Worm (Caenorhabditis elegans) whole organism, early embryonic: ENCODE measurements around the gene ZK742.3.

Experiments used
- B0310.2 ChIP-seq: sonication (generic microtip); optimal IDR thresholded peaks from 2 replicates; lab custom pipeline; 2016; ENCODE audit warnings: mild to moderate bottlenecking, missing genetic modification characterization, missing compliant biosample characterization
- F13C5.2 ChIP-seq: sonication (generic microtip); optimal IDR thresholded peaks from 2 replicates; lab custom pipeline; 2017; ENCODE audit warnings: mild to moderate bottlenecking, missing genetic modification characterization, inconsistent platforms, missing compliant biosample characterization
- aly-1 ChIP-seq: sonication (generic microtip); optimal IDR thresholded peaks from 2 replicates; lab custom pipeline; 2016; ENCODE audit warnings: missing genetic modification characterization, missing compliant biosample characterization
- ama-1 ChIP-seq: fragments of 150-350 bp; optimal IDR thresholded peaks from 2 replicates; lab custom pipeline; 2014
- ceh-13 ChIP-seq: fragments of 200-800 bp; sonication (Bioruptor generic); optimal IDR thresholded peaks from 2 replicates; lab custom pipeline; 2018; ENCODE audit warnings: mild to moderate bottlenecking, missing genetic modification characterization, missing compliant biosample characterization
- ceh-36 ChIP-seq: sonication (generic microtip); optimal IDR thresholded peaks from 2 replicates; lab custom pipeline; 2016; ENCODE audit warnings: missing genetic modification characterization, inconsistent platforms, missing compliant biosample characterization
- ets-7 ChIP-seq: sonication (generic microtip); optimal IDR thresholded peaks from 2 replicates; lab custom pipeline; 2016; ENCODE audit warnings: missing genotype, missing genetic modification characterization, missing compliant biosample characterization
- flt-1 ChIP-seq: fragments of 200-800 bp; sonication (Bioruptor generic); IDR thresholded peaks from 2 replicates; pipeline ENCODE4 v1.3.6; 2022; ENCODE audit warnings: missing genetic modification characterization, missing compliant biosample characterization
- hmbx-1 ChIP-seq: sonication (generic microtip); optimal IDR thresholded peaks from 2 replicates; lab custom pipeline; 2016; ENCODE audit warnings: mild to moderate bottlenecking, missing genetic modification characterization, missing compliant biosample characterization
- hmg-4 ChIP-seq: fragments of 200-800 bp; sonication (Bioruptor generic); optimal IDR thresholded peaks from 2 replicates; lab custom pipeline; 2018; ENCODE audit warnings: mild to moderate bottlenecking, missing genetic modification characterization, missing compliant biosample characterization
- hnd-1 ChIP-seq: sonication (generic microtip); optimal IDR thresholded peaks from 2 replicates; lab custom pipeline; 2016; ENCODE audit warnings: missing genetic modification characterization, missing compliant biosample characterization
- pes-1 ChIP-seq: fragments of 200-800 bp; sonication (Bioruptor generic); IDR thresholded peaks from 2 replicates; pipeline ENCODE4 v1.3.6; 2022; ENCODE audit warnings: missing genetic modification reagents, missing genetic modification characterization, missing compliant biosample characterization
- scrt-1 ChIP-seq: fragments of 200-800 bp; sonication (Bioruptor generic); IDR thresholded peaks from 2 replicates; pipeline ENCODE4 v1.3.6; 2022; ENCODE audit warnings: missing genetic modification characterization, missing compliant biosample characterization
- sea-1 ChIP-seq: fragments of 200-800 bp; sonication (Bioruptor generic); conservative IDR thresholded peaks from 2 replicates; pipeline ENCODE4 v1.3.6; 2022; ENCODE audit warnings: missing genetic modification characterization, missing compliant biosample characterization
- tbx-11 ChIP-seq: fragments of 200-800 bp; sonication (Bioruptor generic); IDR thresholded peaks from 2 replicates; pipeline ENCODE4 v1.3.6; 2022; ENCODE audit warnings: missing genetic modification characterization, missing compliant biosample characterization
- tbx-37 ChIP-seq: fragments of 200-800 bp; sonication (Bioruptor generic); conservative IDR thresholded peaks from 2 replicates; pipeline ENCODE4 v1.3.6; 2022; ENCODE audit warnings: missing genetic modification reagents, missing genetic modification characterization, missing compliant biosample characterization
- tra-4 ChIP-seq: sonication (generic microtip); optimal IDR thresholded peaks from 2 replicates; lab custom pipeline; 2017; ENCODE audit warnings: missing genetic modification characterization, missing compliant biosample characterization

Gene ZK742.3

DNA sequence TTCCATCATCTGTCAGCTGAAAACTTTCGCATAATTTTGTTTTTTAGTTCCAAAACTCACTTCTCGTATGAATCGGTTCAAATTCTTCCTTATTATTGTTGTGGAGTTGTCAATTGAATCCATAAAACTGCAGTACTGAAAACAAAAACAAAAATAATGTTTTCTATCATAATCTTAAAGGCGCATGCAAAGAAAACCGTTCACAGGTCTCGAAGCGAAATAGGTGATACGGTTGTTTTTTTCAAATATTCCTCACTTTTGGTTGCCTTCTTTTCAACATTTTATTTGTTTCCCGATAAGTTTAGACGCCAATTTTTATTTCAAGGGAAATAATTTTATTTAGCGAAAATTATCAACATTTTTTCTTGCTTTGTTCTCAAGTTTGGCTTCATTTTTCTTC, 6.1 kb downstream of the ZK742.3 start:
- TF ChIP-seq B0310.2 (tag; lab: Kevin White, UChicago): no peak

DNA sequence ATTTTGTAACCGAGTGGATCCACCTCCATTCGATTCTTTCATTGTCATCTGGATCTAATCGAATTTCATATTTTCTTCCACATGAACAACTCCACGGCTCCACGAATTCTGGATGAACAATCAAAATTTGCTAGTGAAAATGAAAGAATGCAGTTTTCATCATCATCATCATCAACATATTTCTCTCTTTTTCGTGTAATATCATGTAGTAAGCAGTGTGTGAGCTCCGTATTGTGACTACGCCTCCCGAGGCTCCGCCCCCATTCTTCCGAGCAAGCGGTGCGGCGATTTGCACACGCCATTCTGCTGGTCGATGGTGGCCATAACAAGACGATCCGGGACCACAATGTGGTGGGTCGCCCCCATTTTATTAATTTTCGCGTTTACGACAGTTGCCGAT, 11.6 kb downstream of the ZK742.3 start, which contains the start of gene ZK742.7:
TSS of gene ZK742.7 (plus strand) at position 301 of the 400 bp plus-strand sequence.
- TF ChIP-seq ceh-36 (no peak), flt-1 (GFP tag; lab: Robert Waterston, UW) (no peak), ceh-13 (GFP tag; lab: Kevin White, UChicago) (no peak), hnd-1 (tag; lab: Kevin White, UChicago) (no peak), sea-1 (GFP tag; lab: Robert Waterston, UW) (no peak)

DNA sequence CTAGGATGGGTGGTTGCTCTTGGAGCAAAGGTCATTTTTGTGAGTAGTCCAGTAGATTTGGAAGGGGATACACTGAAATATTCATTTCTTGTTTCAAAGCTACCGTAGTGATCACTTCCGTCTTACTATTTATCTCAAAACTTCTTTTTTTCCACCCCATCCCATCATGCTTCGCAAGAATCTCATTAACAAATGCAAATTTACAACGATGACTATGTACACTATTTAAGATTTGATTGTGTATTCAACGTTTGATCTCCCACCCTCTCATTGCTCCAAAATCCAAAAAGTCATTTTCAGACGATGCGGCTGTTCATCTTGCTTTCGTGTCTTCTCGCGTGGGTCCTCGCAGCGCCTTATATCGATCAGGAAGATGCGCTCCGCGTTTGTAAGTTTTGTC, 16.6 kb downstream of the ZK742.3 start, which contains the start of gene flp-21:
TSS of gene flp-21 (plus strand) at position 301 of the 400 bp plus-strand sequence.
- no peak for TF ChIP-seq ets-7 (tag; lab: Kevin White, UChicago)
- TF ChIP-seq ceh-36: no peak
- TF ChIP-seq ceh-13 (GFP tag; lab: Kevin White, UChicago): no peak
- TF ChIP-seq hmg-4 (GFP tag; lab: Kevin White, UChicago): no peak
- TF ChIP-seq tbx-37 (GFP tag; lab: Robert Waterston, UW): no peak
- TF ChIP-seq scrt-1 (GFP tag; lab: Robert Waterston, UW): no peak
- TF ChIP-seq F13C5.2 (tag; lab: Kevin White, UChicago): no peak
- TF ChIP-seq tra-4: no peak
- TF ChIP-seq flt-1 (GFP tag; lab: Robert Waterston, UW): no peak
- no peak for TF ChIP-seq aly-1 (tag; lab: Kevin White, UChicago)
- TF ChIP-seq hnd-1 (tag; lab: Kevin White, UChicago): no peak
- no peak for TF ChIP-seq pes-1 (GFP tag; lab: Robert Waterston, UW)
- TF ChIP-seq B0310.2 (tag; lab: Kevin White, UChicago): no peak

DNA sequence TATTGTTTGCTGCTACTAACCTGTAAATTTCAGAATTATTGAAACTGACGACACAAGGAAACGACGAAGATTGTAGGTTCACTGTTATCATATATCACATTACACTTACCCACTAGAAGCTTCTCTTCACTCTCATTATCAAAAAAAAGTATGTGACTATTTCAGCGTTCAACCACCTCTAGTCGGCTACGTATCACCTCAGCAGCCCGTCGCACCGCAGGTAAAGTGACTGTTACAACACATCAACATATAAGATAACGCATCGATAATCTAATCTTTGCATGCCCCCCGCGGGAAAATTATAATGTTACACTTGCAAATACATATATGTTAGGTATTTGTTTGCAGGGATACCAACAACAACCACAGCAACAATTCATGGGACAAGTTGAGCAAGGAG, 23.1 kb downstream of the ZK742.3 start:
- TF ChIP-seq tra-4 (no peak), ceh-36 (no peak), ama-1 (lab: Kevin White, UChicago) (no peak)

DNA sequence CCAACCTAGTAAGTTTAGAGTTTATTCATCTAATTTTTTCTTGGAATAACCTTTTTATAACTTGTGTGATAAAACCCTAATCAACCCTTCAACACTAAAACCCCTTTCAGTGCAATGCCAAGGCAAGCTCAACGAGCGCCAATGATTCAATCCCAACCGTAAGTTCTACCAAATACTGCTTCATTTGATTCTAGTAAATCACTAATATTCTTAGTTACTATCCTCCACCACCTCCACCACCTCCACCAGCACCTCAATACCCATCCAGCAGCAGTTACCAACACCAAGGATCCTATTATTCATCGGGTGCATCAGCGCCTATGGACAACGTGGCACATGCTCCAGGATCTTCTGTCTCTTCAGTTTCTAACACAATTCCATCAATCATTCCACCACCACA, 23.8 kb downstream of the ZK742.3 start:
- TF ChIP-seq hmbx-1 (tag; lab: Kevin White, UChicago) (no peak), ama-1 (lab: Kevin White, UChicago) (no peak), ets-7 (tag; lab: Kevin White, UChicago) (no peak), aly-1 (tag; lab: Kevin White, UChicago) (no peak), scrt-1 (GFP tag; lab: Robert Waterston, UW) (no peak), flt-1 (GFP tag; lab: Robert Waterston, UW) (no peak), hnd-1 (tag; lab: Kevin White, UChicago) (no peak), tbx-11 (GFP tag; lab: Robert Waterston, UW) (no peak), F13C5.2 (tag; lab: Kevin White, UChicago) (no peak), tra-4 (no peak), ceh-13 (GFP tag; lab: Kevin White, UChicago) (no peak)

DNA sequence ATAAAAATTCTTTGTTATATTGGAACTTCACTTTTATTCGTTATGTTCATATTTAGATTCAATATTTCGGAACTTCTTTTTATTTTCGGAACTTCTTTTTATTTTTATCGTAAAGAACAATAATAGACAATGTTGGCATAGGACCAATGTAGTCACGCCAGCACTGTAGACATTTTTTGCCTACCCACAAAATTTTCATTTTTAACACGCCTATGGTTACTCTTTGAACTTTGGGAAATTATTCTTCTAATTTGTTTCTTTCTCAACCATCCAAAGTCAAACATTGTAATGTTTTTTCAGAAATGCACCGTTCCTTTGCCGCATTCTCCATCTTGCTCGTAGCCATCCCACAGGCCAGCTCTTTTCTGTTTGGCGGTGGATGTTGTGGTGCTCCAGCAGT, 24.6 kb downstream of the ZK742.3 start, which contains the start of gene C26F1.1:
TSS of gene C26F1.1 (plus strand) at position 301 of the 400 bp plus-strand sequence.
- TF ChIP-seq hmg-4 (GFP tag; lab: Kevin White, UChicago) (no peak), F13C5.2 (tag; lab: Kevin White, UChicago) (no peak), aly-1 (tag; lab: Kevin White, UChicago) (no peak), flt-1 (GFP tag; lab: Robert Waterston, UW) (no peak), tra-4 (no peak)

DNA sequence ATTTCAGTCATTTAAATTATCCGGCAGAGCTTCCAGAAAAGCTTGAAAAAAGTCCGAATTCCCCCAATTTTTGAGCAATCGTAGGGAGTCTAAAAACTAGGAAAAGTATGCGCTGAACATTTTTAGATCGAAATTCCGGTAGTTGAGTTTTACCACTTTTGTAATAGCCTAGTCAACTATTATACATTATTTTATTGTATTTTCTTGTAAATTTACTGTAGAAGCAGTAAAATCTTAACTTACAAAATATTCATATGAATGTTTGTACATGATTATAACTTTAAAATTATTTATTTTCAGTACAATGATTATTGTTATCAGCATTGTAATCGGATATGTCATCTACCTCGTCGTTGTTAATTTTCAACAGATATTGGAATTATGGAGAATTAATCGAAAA, 28.2 kb downstream of the ZK742.3 start, which contains the start of gene cyp-32A1:
TSS of gene cyp-32A1 (plus strand) at position 301 of the 400 bp plus-strand sequence.
- TF ChIP-seq tra-4 (no peak), tbx-37 (GFP tag; lab: Robert Waterston, UW) (no peak), ceh-13 (GFP tag; lab: Kevin White, UChicago) (no peak), hnd-1 (tag; lab: Kevin White, UChicago) (no peak), aly-1 (tag; lab: Kevin White, UChicago) (no peak), hmbx-1 (tag; lab: Kevin White, UChicago) (no peak), sea-1 (GFP tag; lab: Robert Waterston, UW) (no peak), ceh-36 (no peak), B0310.2 (tag; lab: Kevin White, UChicago) (no peak), tbx-11 (GFP tag; lab: Robert Waterston, UW) (no peak), flt-1 (GFP tag; lab: Robert Waterston, UW) (no peak), ets-7 (tag; lab: Kevin White, UChicago) (no peak), pes-1 (GFP tag; lab: Robert Waterston, UW) (no peak), hmg-4 (GFP tag; lab: Kevin White, UChicago) (no peak), F13C5.2 (tag; lab: Kevin White, UChicago) (no peak), scrt-1 (GFP tag; lab: Robert Waterston, UW) (no peak), ama-1 (lab: Kevin White, UChicago) (no peak)

DNA sequence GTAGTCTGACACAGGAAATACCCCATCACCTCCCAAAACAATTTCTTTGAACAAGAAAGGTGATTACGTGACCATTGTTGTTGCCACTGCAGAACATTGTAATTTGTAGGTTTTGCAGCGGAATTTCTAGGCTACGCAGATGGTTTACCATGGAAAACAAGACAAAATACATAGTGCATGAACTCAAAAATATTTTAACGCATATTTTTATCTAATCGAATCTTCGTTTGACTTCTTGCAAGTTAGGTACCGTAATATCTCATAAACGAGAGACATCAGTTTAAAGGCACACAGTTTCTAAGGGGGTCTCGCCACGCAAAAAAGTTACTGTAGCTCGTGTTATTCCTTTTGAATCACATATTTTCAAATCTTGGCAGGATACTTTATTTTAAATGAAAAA, 30.7 kb downstream of the ZK742.3 start:
- TF ChIP-seq ama-1 (lab: Kevin White, UChicago): no peak

DNA sequence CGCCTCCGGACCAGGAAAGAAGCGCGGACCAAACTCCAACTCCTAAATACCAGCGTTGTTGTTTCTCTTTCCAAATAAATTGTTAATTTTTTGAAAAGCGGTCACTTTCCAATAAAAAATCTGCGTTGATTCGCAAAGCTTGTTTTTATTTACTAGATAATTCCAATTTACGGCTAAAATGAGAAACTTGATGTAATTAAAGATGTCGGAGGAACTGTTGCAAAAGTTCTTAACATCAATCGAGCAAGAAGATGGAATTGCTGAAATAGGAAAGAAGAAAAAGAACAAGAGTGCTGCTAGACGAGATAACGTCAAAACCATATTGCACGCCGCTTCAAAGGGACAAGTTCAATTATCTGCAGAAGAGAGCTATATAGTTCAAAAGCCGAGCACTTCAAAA, 32.6 kb downstream of the ZK742.3 start, which contains the start of gene C26F1.3:
TSS of gene C26F1.3 (plus strand) at position 203 of the 400 bp plus-strand sequence.
- TF ChIP-seq hnd-1 (tag; lab: Kevin White, UChicago): no peak
- TF ChIP-seq tbx-11 (GFP tag; lab: Robert Waterston, UW): no peak
- TF ChIP-seq hmg-4 (GFP tag; lab: Kevin White, UChicago): no peak
- TF ChIP-seq ets-7 (tag; lab: Kevin White, UChicago): no peak
- no peak for TF ChIP-seq ama-1 (lab: Kevin White, UChicago)
- no peak for TF ChIP-seq scrt-1 (GFP tag; lab: Robert Waterston, UW)
- TF ChIP-seq aly-1 (tag; lab: Kevin White, UChicago): no peak
- no peak for TF ChIP-seq hmbx-1 (tag; lab: Kevin White, UChicago)
